Fruit fly (Drosophila melanogaster) whole organism, embryonic: ENCODE data around the gene CG6163.

Experiments used
- ATbp ChIP-seq: fragments of 200-800 bp; sonication (Bioruptor generic); optimal IDR thresholded peaks from 2 replicates; lab custom pipeline; 2017; ENCODE audit warnings: missing biosample characterization, mild to moderate bottlenecking, missing genetic modification characterization, missing genetic modification reagents
- Abd-B ChIP-seq: fragments of 200-800 bp; sonication (Bioruptor generic); optimal IDR thresholded peaks from 2 replicates; lab custom pipeline; 2018; ENCODE audit warnings: missing biosample characterization, mild to moderate bottlenecking, missing genetic modification characterization, moderate library complexity
- Aef1 ChIP-seq: fragments of 200-800 bp; sonication (Bioruptor generic); IDR thresholded peaks from 3 replicates; pipeline ENCODE4 v1.3.6; 2022; ENCODE audit warnings: missing biosample characterization, missing genetic modification characterization
- CG10274 ChIP-seq: fragments of 200-800 bp; sonication (Bioruptor generic); optimal IDR thresholded peaks from 3 replicates; lab custom pipeline; 2017; ENCODE audit warnings: missing biosample characterization, mild to moderate bottlenecking, missing genetic modification characterization
- CG10543 ChIP-seq: fragments of 200-800 bp; sonication (Bioruptor generic); optimal IDR thresholded peaks from 3 replicates; lab custom pipeline; 2017; ENCODE audit warnings: missing biosample characterization, mild to moderate bottlenecking, missing genetic modification characterization, moderate library complexity
- CG10979 ChIP-seq: fragments of 200-800 bp; sonication (Bioruptor generic); optimal IDR thresholded peaks from 2 replicates; lab custom pipeline; 2018; ENCODE audit warnings: missing biosample characterization, mild to moderate bottlenecking, missing genetic modification characterization, moderate library complexity
- CG11504 ChIP-seq: fragments of 200-800 bp; sonication (Bioruptor generic); optimal IDR thresholded peaks from 3 replicates; lab custom pipeline; 2019; ENCODE audit warnings: missing biosample characterization, mild to moderate bottlenecking, missing genetic modification characterization, moderate library complexity
- CG13775 ChIP-seq: fragments of 200-800 bp; sonication (Bioruptor generic); optimal IDR thresholded peaks from 3 replicates; lab custom pipeline; 2017; ENCODE audit warnings: missing biosample characterization, mild to moderate bottlenecking, missing genetic modification characterization
- CG14014 ChIP-seq: fragments of 200-800 bp; sonication (Bioruptor generic); IDR thresholded peaks from 2 replicates; pipeline ENCODE4 v1.3.6; 2022; ENCODE audit warnings: missing biosample characterization, missing genetic modification characterization
- CG14050 ChIP-seq: fragments of 200-800 bp; sonication (Bioruptor generic); IDR thresholded peaks from 3 replicates; pipeline ENCODE4 v1.3.6; 2022; ENCODE audit warnings: missing biosample characterization, missing genetic modification characterization
- CG14860 ChIP-seq: fragments of 200-800 bp; sonication (Bioruptor generic); IDR thresholded peaks from 3 replicates; pipeline ENCODE4 v1.3.6; 2022; ENCODE audit warnings: missing biosample characterization, missing genetic modification characterization; ENCODE audit not compliant: partially characterized antibody
- CG17829 ChIP-seq: fragments of 200-800 bp; optimal IDR thresholded peaks from 2 replicates; lab custom pipeline; 2019; ENCODE audit warnings: missing biosample characterization, mild to moderate bottlenecking, missing genetic modification characterization, moderate library complexity
- CG2120 ChIP-seq: fragments of 200-800 bp; sonication (Bioruptor generic); optimal IDR thresholded peaks from 3 replicates; lab custom pipeline; 2016; ENCODE audit warnings: missing biosample characterization, missing genetic modification characterization
- CG2129 ChIP-seq: fragments of 200-800 bp; sonication (Bioruptor generic); IDR thresholded peaks from 2 replicates; pipeline ENCODE4 v1.3.6; 2022; ENCODE audit warnings: missing biosample characterization, missing genetic modification characterization; ENCODE audit not compliant: partially characterized antibody
- CG3163 ChIP-seq: fragments of 200-800 bp; sonication (Bioruptor generic); optimal IDR thresholded peaks from 3 replicates; lab custom pipeline; 2016; ENCODE audit warnings: missing biosample characterization, missing genetic modification characterization
- CG33213 ChIP-seq: fragments of 200-800 bp; sonication (Bioruptor generic); optimal IDR thresholded peaks from 3 replicates; lab custom pipeline; 2016; ENCODE audit warnings: missing biosample characterization, missing genetic modification characterization
- CG3726 ChIP-seq: fragments of 200-800 bp; sonication (Bioruptor generic); IDR thresholded peaks from 3 replicates; pipeline ENCODE4, ENCODE4 v1.3.6; 2022; ENCODE audit warnings: missing biosample characterization, missing genetic modification characterization
- CG42726 ChIP-seq: fragments of 200-800 bp; sonication (Bioruptor generic); IDR thresholded peaks from 2 replicates; pipeline ENCODE4 v1.3.6; 2022; ENCODE audit warnings: missing biosample characterization, missing genetic modification characterization; ENCODE audit not compliant: partially characterized antibody
- CG4328 ChIP-seq: fragments of 200-800 bp; sonication (Bioruptor generic); optimal IDR thresholded peaks from 3 replicates; lab custom pipeline; 2017; ENCODE audit warnings: missing biosample characterization, missing genetic modification reagents, missing genetic modification characterization
- CG6654 ChIP-seq: fragments of 200-800 bp; sonication (Bioruptor generic); optimal IDR thresholded peaks from 2 replicates; lab custom pipeline; 2017; ENCODE audit warnings: missing biosample characterization, mild to moderate bottlenecking, missing genetic modification characterization
- CG6765 ChIP-seq: fragments of 200-800 bp; sonication (Bioruptor generic); optimal IDR thresholded peaks from 3 replicates; lab custom pipeline; 2017; ENCODE audit warnings: missing biosample characterization, mild to moderate bottlenecking, missing genetic modification characterization
- CG7556 ChIP-seq: fragments of 200-800 bp; sonication (Bioruptor generic); optimal IDR thresholded peaks from 2 replicates; lab custom pipeline; 2017; ENCODE audit warnings: missing biosample characterization, mild to moderate bottlenecking, missing genetic modification characterization
- CG8359 ChIP-seq: fragments of 200-800 bp; sonication (Bioruptor generic); optimal IDR thresholded peaks from 2 replicates; lab custom pipeline; 2017; ENCODE audit warnings: missing biosample characterization, mild to moderate bottlenecking, missing genetic modification characterization, borderline replicate concordance
- E2f2 ChIP-seq: fragments of 200-800 bp; sonication (Bioruptor generic); IDR thresholded peaks from 2 replicates; pipeline ENCODE4 v1.3.6; 2022; ENCODE audit warnings: missing biosample characterization, missing genetic modification characterization
- Fer2 ChIP-seq: fragments of 200-800 bp; sonication (Bioruptor generic); optimal IDR thresholded peaks from 2 replicates; lab custom pipeline; 2018; ENCODE audit warnings: missing biosample characterization, mild to moderate bottlenecking, missing genetic modification characterization, moderate library complexity
- Lhr ChIP-seq: fragments of 200-800 bp; sonication (Bioruptor generic); optimal IDR thresholded peaks from 3 replicates; lab custom pipeline; 2017; ENCODE audit warnings: mild to moderate bottlenecking, missing biosample characterization, missing genetic modification reagents, missing genetic modification characterization
- Lpt ChIP-seq: fragments of >200 bp; optimal IDR thresholded peaks from 2 replicates; lab custom pipeline; 2018; ENCODE audit warnings: missing biosample characterization, missing genetic modification characterization
- Max ChIP-seq: fragments of 200-800 bp; sonication (Bioruptor generic); optimal IDR thresholded peaks from 2 replicates; lab custom pipeline; 2016; ENCODE audit warnings: missing biosample characterization, mild to moderate bottlenecking, missing genetic modification characterization
- Med ChIP-seq: fragments of 200-800 bp; sonication (Bioruptor generic); peaks from one replicate; lab custom pipeline; 2016; ENCODE audit warnings: missing biosample characterization, missing genetic modification characterization, mild to moderate bottlenecking, inconsistent platforms, moderate library complexity
- Spps ChIP-seq: fragments of 200-800 bp; sonication (Bioruptor generic); optimal IDR thresholded peaks from 2 replicates; lab custom pipeline; 2018; ENCODE audit warnings: missing biosample characterization, mild to moderate bottlenecking, missing genetic modification characterization
- Vsx1 ChIP-seq: fragments of 200-800 bp; sonication (Bioruptor generic); optimal IDR thresholded peaks from 2 replicates; lab custom pipeline; 2017; ENCODE audit warnings: missing biosample characterization, mild to moderate bottlenecking, missing genetic modification characterization, missing genetic modification reagents
- Xbp1 ChIP-seq: fragments of 200-800 bp; sonication (Bioruptor generic); optimal IDR thresholded peaks from 3 replicates; lab custom pipeline; 2016; ENCODE audit warnings: missing biosample characterization, mild to moderate bottlenecking, missing genetic modification characterization
- ac ChIP-seq: fragments of 200-800 bp; sonication (Bioruptor generic); optimal IDR thresholded peaks from 3 replicates; lab custom pipeline; 2017; ENCODE audit warnings: missing biosample characterization, mild to moderate bottlenecking, missing genetic modification characterization
- ci ChIP-seq: fragments of 200-800 bp; sonication (Bioruptor generic); IDR thresholded peaks from 3 replicates; pipeline ENCODE4 v1.3.6; 2022; ENCODE audit warnings: missing biosample characterization, missing genetic modification characterization
- crol ChIP-seq: fragments of 200-800 bp; sonication (Bioruptor generic); IDR thresholded peaks from 2 replicates; pipeline ENCODE4 v1.3.6; 2022; ENCODE audit warnings: missing biosample characterization, missing genetic modification characterization
- dati ChIP-seq: fragments of 200-800 bp; sonication (Bioruptor generic); IDR thresholded peaks from 2 replicates; pipeline ENCODE4 v1.3.6; 2022; ENCODE audit warnings: missing biosample characterization, missing genetic modification characterization
- disco-r ChIP-seq: fragments of 200-800 bp; sonication (Bioruptor generic); optimal IDR thresholded peaks from 2 replicates; lab custom pipeline; 2016; ENCODE audit warnings: missing biosample characterization, missing genetic modification characterization
- dmrt11E ChIP-seq: fragments of 200-800 bp; sonication (Bioruptor generic); optimal IDR thresholded peaks from 3 replicates; lab custom pipeline; 2018; ENCODE audit warnings: missing biosample characterization, mild to moderate bottlenecking, missing genetic modification characterization, moderate library complexity
- dpn ChIP-seq, 2 experiments: fragments of 200-800 bp; sonication (Bioruptor generic); optimal IDR thresholded peaks; 3 replicates each; lab custom pipeline; 2016; ENCODE audit warnings: missing biosample characterization in 2 of 2, missing genetic modification characterization in 2 of 2
- fd64A ChIP-seq: fragments of 200-800 bp; sonication (Bioruptor generic); optimal IDR thresholded peaks from 3 replicates; lab custom pipeline; 2018; ENCODE audit warnings: missing biosample characterization, mild to moderate bottlenecking, missing genetic modification characterization
- gem ChIP-seq: fragments of 200-800 bp; sonication (Bioruptor generic); optimal IDR thresholded peaks from 2 replicates; lab custom pipeline; 2019; ENCODE audit warnings: missing biosample characterization, mild to moderate bottlenecking, missing genetic modification characterization, moderate library complexity
- kni ChIP-seq: fragments of 200-800 bp; sonication (Bioruptor generic); optimal IDR thresholded peaks from 3 replicates; lab custom pipeline; 2017; ENCODE audit warnings: mild to moderate bottlenecking, missing biosample characterization, missing genetic modification reagents, missing genetic modification characterization
- lab ChIP-seq: fragments of 200-800 bp; sonication (Bioruptor generic); optimal IDR thresholded peaks from 3 replicates; lab custom pipeline; 2017; ENCODE audit warnings: missing biosample characterization, missing genetic modification characterization, mild to moderate bottlenecking, moderate library complexity, missing genetic modification reagents
- p53 ChIP-seq: fragments of 200-800 bp; sonication (Bioruptor generic); optimal IDR thresholded peaks from 2 replicates; lab custom pipeline; 2016; ENCODE audit warnings: missing biosample characterization, missing genetic modification characterization
- pzg ChIP-seq: fragments of 200-800 bp; sonication (Bioruptor generic); optimal IDR thresholded peaks from 3 replicates; lab custom pipeline; 2018; ENCODE audit warnings: missing biosample characterization, mild to moderate bottlenecking, missing genetic modification characterization, moderate library complexity
- sens ChIP-seq: fragments of 200-800 bp; sonication (Bioruptor generic); peaks from one replicate; lab custom pipeline; 2016; ENCODE audit warnings: missing biosample characterization, missing genetic modification characterization
- stwl ChIP-seq: fragments of 200-800 bp; sonication (Bioruptor generic); optimal IDR thresholded peaks from 3 replicates; lab custom pipeline; 2018; ENCODE audit warnings: missing biosample characterization, mild to moderate bottlenecking, missing genetic modification characterization, moderate library complexity
- tap ChIP-seq: fragments of 200-800 bp; optimal IDR thresholded peaks from 3 replicates; lab custom pipeline; 2019; ENCODE audit warnings: missing biosample characterization, mild to moderate bottlenecking, missing genetic modification characterization, moderate library complexity
- ttk ChIP-seq: fragments of 200-800 bp; sonication (Bioruptor generic); IDR thresholded peaks from 2 replicates; pipeline ENCODE4 v2.1.2; 2022; ENCODE audit warnings: missing biosample characterization, missing genetic modification characterization
- usp ChIP-seq: fragments of >200 bp; optimal IDR thresholded peaks from 2 replicates; lab custom pipeline; 2017; ENCODE audit warnings: missing biosample characterization, missing genetic modification characterization
- zfh2 ChIP-seq: fragments of 200-800 bp; sonication (Bioruptor generic); optimal IDR thresholded peaks from 2 replicates; lab custom pipeline; 2016; ENCODE audit warnings: missing biosample characterization, missing genetic modification characterization

The CG6163 gene

DNA sequence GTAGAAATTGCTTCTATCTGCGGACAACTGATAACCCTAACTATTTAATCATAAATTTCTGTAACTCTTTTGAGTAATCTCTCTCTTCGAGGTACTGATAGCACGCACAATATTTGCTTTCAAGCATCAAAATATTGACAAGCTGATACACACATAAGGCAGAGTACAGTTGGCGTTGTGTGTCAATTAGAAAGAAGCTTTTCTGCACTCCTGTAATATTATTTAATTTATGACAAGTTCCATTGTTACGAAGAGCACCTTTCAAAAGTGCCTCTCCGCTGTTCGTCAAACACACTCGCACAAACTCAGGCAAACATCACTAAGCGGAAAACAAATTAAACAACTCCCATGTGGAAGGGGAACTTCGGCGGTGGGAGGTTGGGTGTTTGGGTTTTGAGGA, 47.2 kb downstream of the CG6163 start (continued):
- TF ChIP-seq CG10979 (tag; lab: Kevin White, UChicago) (no peak), p53 (GFP tag; lab: Kevin White, UChicago) (no peak), dati (GFP tag; lab: Robert Waterston, UW) (no peak), CG6654 (no peak), lab (GFP tag; lab: Kevin White, UChicago) (no peak), CG11504 (tag; lab: Kevin White, UChicago) (peak; percentile 4), CG42726 (GFP tag; lab: Robert Waterston, UW) (no peak), CG4328 (GFP tag; lab: Kevin White, UChicago) (no peak), E2f2 (GFP tag; lab: Robert Waterston, UW) (no peak), zfh2 (GFP tag; lab: Kevin White, UChicago) (no peak), CG7556 (GFP tag; lab: Kevin White, UChicago) (no peak), pzg (GFP tag; lab: Kevin White, UChicago) (no peak), CG17829 (tag; lab: Kevin White, UChicago) (no peak), Lpt (GFP tag; lab: Kevin White, UChicago) (no peak), Max (GFP tag; lab: Kevin White, UChicago) (no peak), gem (peak; percentile 23), crol (GFP tag; lab: Robert Waterston, UW) (peak; percentile 46; the same call in 1 of the 2 replicates), sens (GFP tag; lab: Kevin White, UChicago) (peak; percentile 88), CG2129 (no peak), tap (tag; lab: Kevin White, UChicago) (no peak), Aef1 (GFP tag; lab: Robert Waterston, UW) (no peak), fd64A (GFP tag; lab: Kevin White, UChicago) (peak; percentile 45), CG33213 (GFP tag; lab: Kevin White, UChicago) (no peak), Spps (tag; lab: Kevin White, UChicago) (peak; percentile 9), Fer2 (tag; lab: Kevin White, UChicago) (no peak), usp (GFP tag; lab: Kevin White, UChicago) (no peak), CG14014 (GFP tag; lab: Robert Waterston, UW) (no peak), stwl (tag; lab: Kevin White, UChicago) (no peak), ttk (GFP tag; lab: Robert Waterston, UW) (no peak), kni (GFP tag; lab: Kevin White, UChicago) (no peak), Vsx1 (peak; percentile 36), dpn (GFP tag; optimal IDR thresholded peaks at IDR 0.05; lab: Kevin White, UChicago) (no peak), CG14050 (GFP tag; lab: Robert Waterston, UW) (no peak), CG10274 (GFP tag; lab: Kevin White, UChicago) (no peak), CG3726 (no peak), ATbp (GFP tag; lab: Kevin White, UChicago) (peak; percentile 51), dmrt11E (peak; percentile 14), CG14860 (GFP tag; lab: Robert Waterston, UW) (no peak), CG8359 (peak; percentile 24), Med (GFP tag; lab: Kevin White, UChicago) (peak; percentile 14), Xbp1 (GFP tag; lab: Kevin White, UChicago) (no peak), ac (GFP tag; lab: Kevin White, UChicago) (no peak), CG6765 (GFP tag; lab: Kevin White, UChicago) (no peak), CG3163 (GFP tag; lab: Kevin White, UChicago) (no peak), Lhr (no peak), disco-r (GFP tag; lab: Kevin White, UChicago) (no peak), Abd-B (GFP tag; lab: Kevin White, UChicago) (no peak), ci (no peak), CG10543 (GFP tag; lab: Kevin White, UChicago) (no peak), CG13775 (no peak), CG2120 (GFP tag; lab: Kevin White, UChicago) (no peak)
